Worm (Caenorhabditis elegans) whole organism, dauer: Measurements from ENCODE around the gene pmp-4.

Experiments
- unc-62 ChIP-seq: sonication (generic microtip); optimal IDR thresholded peaks from 2 replicates; lab custom pipeline; 2017; ENCODE audit warnings: missing biosample characterization, missing genetic modification reagents, missing genetic modification characterization

Gene pmp-4

ce11 chrIV:17405530-17405929 lies at the start of gene pmp-4:
TSS of gene pmp-4 (minus strand) at chrIV:17405630.
- no peak for TF ChIP-seq unc-62

ce11 chrIV:17453996-17454395 lies 48.6 kb upstream of the pmp-4 start:
- TF ChIP-seq unc-62, result no peak

- TF ChIP-seq unc-62, result no peak
These were observed 47.8 kb upstream of the pmp-4 start for ce11 chrIV:17453200-17453599.

ce11 chrIV:17450443-17450842 lies 45.0 kb upstream of the pmp-4 start, which contains the start of gene F11E6.8:
TSS of gene F11E6.8 (minus strand) at chrIV:17450543.
- no peak for TF ChIP-seq unc-62

ce11 chrIV:17448319-17448718 lies 42.9 kb upstream of the pmp-4 start:
- TF ChIP-seq unc-62, result no peak

ce11 chrIV:17442503-17442902 lies 37.1 kb upstream of the pmp-4 start, which contains the start of gene F11E6.11:
TSS of gene F11E6.11 (plus strand) at chrIV:17442827.
- no peak for TF ChIP-seq unc-62

- TF ChIP-seq unc-62, result no peak
These were observed 35.8 kb upstream of the pmp-4 start for ce11 chrIV:17441260-17441659.

ce11 chrIV:17440417-17440816 lies 35.0 kb upstream of the pmp-4 start, which contains the start of gene F08A7.1:
TSS of gene F08A7.1 (plus strand) at chrIV:17440607.
- no peak for TF ChIP-seq unc-62

ce11 chrIV:17440001-17440400 lies 34.6 kb upstream of the pmp-4 start, which contains the start of gene C06A12.19:
TSS of gene C06A12.19 (minus strand) at chrIV:17440101.
- no peak for TF ChIP-seq unc-62

- no peak for TF ChIP-seq unc-62
These were observed 31.6 kb upstream of the pmp-4 start, which contains the start of gene C06A12.8 for ce11 chrIV:17437038-17437437. TSS of gene C06A12.8 (plus strand) at chrIV:17437338.

ce11 chrIV:17436552-17436951 lies 31.1 kb upstream of the pmp-4 start, which contains the start of gene gcy-27:
TSS of gene gcy-27 (minus strand) at chrIV:17436652.
- no peak for TF ChIP-seq unc-62

ce11 chrIV:17435228-17435627 lies 29.8 kb upstream of the pmp-4 start:
- TF ChIP-seq unc-62, result no peak

ce11 chrIV:17432223-17432826 lies 26.9 kb upstream of the pmp-4 start:
- TF ChIP-seq unc-62, result no peak

- no peak for TF ChIP-seq unc-62
These were observed 25.9 kb upstream of the pmp-4 start, which contains the start of gene lact-6 for ce11 chrIV:17431287-17431686. TSS of gene lact-6 (minus strand) at chrIV:17431387.

ce11 chrIV:17427423-17427822 lies 22.0 kb upstream of the pmp-4 start, which contains the start of gene C06A12.3:
TSS of gene C06A12.3 (plus strand) at chrIV:17427723.
- no peak for TF ChIP-seq unc-62

ce11 chrIV:17426970-17427369 lies 21.5 kb upstream of the pmp-4 start:
- TF ChIP-seq unc-62, result no peak

ce11 chrIV:17417723-17418122 lies 12.3 kb upstream of the pmp-4 start, which contains the start of gene npr-26:
TSS of gene npr-26 (minus strand) at chrIV:17417823.
- TF ChIP-seq unc-62, result no peak

- TF ChIP-seq unc-62, result no peak
These were observed 7.9 kb upstream of the pmp-4 start for ce11 chrIV:17413343-17413742.
